Fruit fly (Drosophila melanogaster): ENCODE results near the gene Gba1a.

The Gba1a gene

dm6 chr3R:23718297-23718941, 18.0 kb downstream of the Gba1a start, which contains the start of gene nau:
nau (minus strand) TSS chr3R:23718357.
- TF ChIP-seq noc (tag; optimal IDR thresholded peaks at IDR 0.05): no peak

dm6 chr3R:23721525-23721924, 21.1 kb downstream of the Gba1a start, which contains the start of gene CG10232:
CG10232 (minus strand) TSS chr3R:23721625.
- no peak for TF ChIP-seq noc (tag; optimal IDR thresholded peaks at IDR 0.05)

dm6 chr3R:23721936-23722335, 21.5 kb downstream of the Gba1a start:
- TF ChIP-seq noc (tag; optimal IDR thresholded peaks at IDR 0.05): peak; percentile 44

dm6 chr3R:23722680-23723372, 22.4 kb downstream of the Gba1a start, which contains the start of gene CG10365:
CG10365 (plus strand) TSS chr3R:23723331.
- TF ChIP-seq noc (tag; optimal IDR thresholded peaks at IDR 0.05): peak; percentile 89

- TF ChIP-seq noc (tag; optimal IDR thresholded peaks at IDR 0.05): no peak
Measured at dm6 chr3R:23723381-23724034, 23.1 kb downstream of the Gba1a start.

- TF ChIP-seq noc (tag; optimal IDR thresholded peaks at IDR 0.05): peak; percentile 90
Measured at dm6 chr3R:23724843-23725506, 24.6 kb downstream of the Gba1a start.

dm6 chr3R:23725711-23726349, 25.4 kb downstream of the Gba1a start:
- peak; percentile 61 for TF ChIP-seq noc (tag; optimal IDR thresholded peaks at IDR 0.05)

- TF ChIP-seq noc (tag; optimal IDR thresholded peaks at IDR 0.05): peak; percentile 98
Measured at dm6 chr3R:23726740-23727139, 26.3 kb downstream of the Gba1a start.

dm6 chr3R:23727657-23728056, 27.2 kb downstream of the Gba1a start:
- peak; percentile 69 for TF ChIP-seq noc (tag; optimal IDR thresholded peaks at IDR 0.05)

- no peak for TF ChIP-seq noc (tag; optimal IDR thresholded peaks at IDR 0.05)
Measured at dm6 chr3R:23728086-23728485, 27.7 kb downstream of the Gba1a start.

dm6 chr3R:23729066-23729465, 28.6 kb downstream of the Gba1a start:
- peak; percentile 78 for TF ChIP-seq noc (tag; optimal IDR thresholded peaks at IDR 0.05)

dm6 chr3R:23729632-23730471, 29.4 kb downstream of the Gba1a start:
- no peak for TF ChIP-seq noc (tag; optimal IDR thresholded peaks at IDR 0.05)

dm6 chr3R:23730472-23730801, 30.0 kb downstream of the Gba1a start:
- no peak for TF ChIP-seq noc (tag; optimal IDR thresholded peaks at IDR 0.05)

dm6 chr3R:23732533-23732932, 32.1 kb downstream of the Gba1a start:
- no peak for TF ChIP-seq noc (tag; optimal IDR thresholded peaks at IDR 0.05)

- no peak for TF ChIP-seq noc (tag; optimal IDR thresholded peaks at IDR 0.05)
Measured at dm6 chr3R:23732990-23733512, 32.6 kb downstream of the Gba1a start, which contains the start of the genes Hmgcr and Rpn9. Hmgcr (plus strand) TSS chr3R:23733324. Rpn9 (minus strand) TSS chr3R:23733462.

Measured in whole organism, larva.